In genomic region chr2L:5778157-5778556, dm6 we compare ENCODE assay signal across 2 fruit fly cellular contexts.
A peak's percentile ranks its signal among the peaks of the same experiment; 100 is the strongest.
TF ChIP-seq lines count a peak whose summit lies in the region.

No protein-coding gene starts in this region.

TF ChIP-seq in whole organism, embryonic, 481 proteins besides CTCF, POLR2A, EP300 and RAD21 (continued from another document and continues in another):
- TF ChIP-seq CG31441 (GFP tag; IDR thresholded peaks at IDR 0.05; lab: Robert Waterston, UW) (no peak), slbo (GFP tag; IDR thresholded peaks at IDR 0.05; lab: Robert Waterston, UW) (peak; percentile 50), lab (GFP tag; optimal IDR thresholded peaks at IDR 0.05; lab: Kevin White, UChicago) (peak; percentile 63), ab (GFP tag; optimal IDR thresholded peaks at IDR 0.05; lab: Kevin White, UChicago) (no peak), zfh1 (GFP tag; IDR thresholded peaks at IDR 0.05; lab: Robert Waterston, UW) (no peak), CG2199 (GFP tag; IDR thresholded peaks at IDR 0.05; lab: Robert Waterston, UW) (no peak), Med (GFP tag; lab: Kevin White, UChicago) (peak; percentile 78), CG12155 (GFP tag; optimal IDR thresholded peaks at IDR 0.05; lab: Kevin White, UChicago) (no peak), HmgD (GFP tag; optimal IDR thresholded peaks at IDR 0.05; lab: Kevin White, UChicago) (no peak), CG16813 (GFP tag; IDR thresholded peaks at IDR 0.05; lab: Robert Waterston, UW; ENCODE audit: partially characterized antibody) (peak; percentile 60), H2.0 (GFP tag; IDR thresholded peaks at IDR 0.05; lab: Robert Waterston, UW) (peak; percentile 17; the same call in 1 of the 2 replicates), sob (GFP tag; IDR thresholded peaks at IDR 0.05; lab: Robert Waterston, UW) (0 out of 2 replicates have a peak, but pooled peaks have one; percentile 20), CG9727 (GFP tag; optimal IDR thresholded peaks at IDR 0.05; lab: Kevin White, UChicago) (peak; percentile 23), CG7839 (tag; optimal IDR thresholded peaks at IDR 0.05; lab: Kevin White, UChicago) (peak; percentile 50), HLH54F (GFP tag; optimal IDR thresholded peaks at IDR 0.05; lab: Kevin White, UChicago) (peak; percentile 5), hb (GFP tag; IDR thresholded peaks at IDR 0.05; lab: Robert Waterston, UW; ENCODE audit: partially characterized antibody) (peak; percentile 69; the same call in 1 of the 3 replicates), CG9609 (GFP tag; optimal IDR thresholded peaks at IDR 0.05; lab: Kevin White, UChicago) (peak; percentile 6), dmrt99B (tag; optimal IDR thresholded peaks at IDR 0.05; lab: Kevin White, UChicago) (peak; percentile 50), CG12071 (GFP tag; optimal IDR thresholded peaks at IDR 0.05; lab: Kevin White, UChicago) (peak; percentile 20), chm (GFP tag; IDR thresholded peaks at IDR 0.05; lab: Robert Waterston, UW) (no peak), Atf6 (GFP tag; IDR thresholded peaks at IDR 0.05; lab: Robert Waterston, UW) (peak; percentile 37; the same call in 1 of the 2 replicates), CG7786 (GFP tag; optimal IDR thresholded peaks at IDR 0.05; lab: Kevin White, UChicago) (peak; percentile 5), ind (GFP tag; optimal IDR thresholded peaks at IDR 0.05; lab: Kevin White, UChicago) (peak; percentile 31), CrebB (tag; optimal IDR thresholded peaks at IDR 0.05; lab: Kevin White, UChicago) (no peak), CG17361 (GFP tag; IDR thresholded peaks at IDR 0.05; lab: Robert Waterston, UW) (0 out of 3 replicates have a peak, but pooled peaks have one; percentile 25), CG17385 (GFP tag; optimal IDR thresholded peaks at IDR 0.05; lab: Kevin White, UChicago) (peak; percentile 39), CG7745 (tag; optimal IDR thresholded peaks at IDR 0.05; lab: Kevin White, UChicago) (no peak), CG2678 (tag; optimal IDR thresholded peaks at IDR 0.05; lab: Kevin White, UChicago) (peak; percentile 50), Hr51 (GFP tag; optimal IDR thresholded peaks at IDR 0.05; lab: Kevin White, UChicago) (peak in 1 of 2 experiments; percentile 11), row (GFP tag; IDR thresholded peaks at IDR 0.05; lab: Robert Waterston, UW) (peak; percentile 63; the same call in 2 of the 3 replicates), pan (optimal IDR thresholded peaks at IDR 0.05; lab: Kevin White, UChicago) (no peak), pan (GFP tag; optimal IDR thresholded peaks at IDR 0.05 in 1 of 2, IDR thresholded peaks at IDR 0.05 in 1 of 2) (peak in 1 of 2 experiments; percentile 28), CG3281 (GFP tag; optimal IDR thresholded peaks at IDR 0.05; lab: Kevin White, UChicago) (peak; percentile 5), CG2120 (GFP tag; optimal IDR thresholded peaks at IDR 0.05; lab: Kevin White, UChicago) (peak; percentile 40), mld (GFP tag; IDR thresholded peaks at IDR 0.05; lab: Robert Waterston, UW; ENCODE audit: partially characterized antibody) (peak; percentile 49; the same call in 2 of the 3 replicates), zfh2 (GFP tag; optimal IDR thresholded peaks at IDR 0.05; lab: Kevin White, UChicago) (peak; percentile 17), CG14710 (tag; optimal IDR thresholded peaks at IDR 0.05; lab: Kevin White, UChicago) (no peak), bbx (GFP tag; IDR thresholded peaks at IDR 0.05; lab: Robert Waterston, UW; ENCODE audit: partially characterized antibody) (peak; percentile 19; the same call in 1 of the 2 replicates), slp2 (GFP tag; optimal IDR thresholded peaks at IDR 0.05; lab: Kevin White, UChicago) (no peak), Sox102F (GFP tag; optimal IDR thresholded peaks at IDR 0.05; lab: Kevin White, UChicago) (peak; percentile 22), grau (tag; optimal IDR thresholded peaks at IDR 0.05; lab: Kevin White, UChicago) (peak; percentile 40), Mad (GFP tag; optimal IDR thresholded peaks at IDR 0.05; lab: Kevin White, UChicago) (no peak), inv (GFP tag; IDR thresholded peaks at IDR 0.05; lab: Robert Waterston, UW; ENCODE audit: partially characterized antibody) (peak; percentile 33; the same call in 1 of the 2 replicates), sens (GFP tag; lab: Kevin White, UChicago) (peak; percentile 64), MBD-R2 (GFP tag; IDR thresholded peaks at IDR 0.05; lab: Robert Waterston, UW) (no peak), lilli (GFP tag; optimal IDR thresholded peaks at IDR 0.05; lab: Kevin White, UChicago) (peak; percentile 6), ranshi (GFP tag; IDR thresholded peaks at IDR 0.05; lab: Robert Waterston, UW) (no peak), CG1603 (tag; optimal IDR thresholded peaks at IDR 0.05; lab: Kevin White, UChicago) (peak; percentile 16), unpg (GFP tag; optimal IDR thresholded peaks at IDR 0.05; lab: Kevin White, UChicago) (peak; percentile 11), CG12769 (tag; optimal IDR thresholded peaks at IDR 0.05; lab: Kevin White, UChicago) (peak; percentile 48), CG2116 (GFP tag; optimal IDR thresholded peaks at IDR 0.05; lab: Kevin White, UChicago) (no peak), CG32532 (GFP tag; IDR thresholded peaks at IDR 0.05; lab: Robert Waterston, UW) (0 out of 2 replicates have a peak, but pooled peaks have one; percentile 32), Rfx (GFP tag; IDR thresholded peaks at IDR 0.05; lab: Robert Waterston, UW) (0 out of 2 replicates have a peak, but pooled peaks have one; percentile 32), PHDP (tag; optimal IDR thresholded peaks at IDR 0.05; lab: Kevin White, UChicago) (peak; percentile 19), salm (tag; optimal IDR thresholded peaks at IDR 0.05; lab: Kevin White, UChicago) (no peak), CG6791 (GFP tag; IDR thresholded peaks at IDR 0.05; lab: Robert Waterston, UW; ENCODE audit: partially characterized antibody) (peak; percentile 72), fu2 (GFP tag; optimal IDR thresholded peaks at IDR 0.05; lab: Kevin White, UChicago) (no peak), dati (GFP tag; IDR thresholded peaks at IDR 0.05; lab: Robert Waterston, UW) (no peak), dysf (GFP tag; IDR thresholded peaks at IDR 0.05; lab: Robert Waterston, UW) (peak; percentile 66), CG15514 (GFP tag; optimal IDR thresholded peaks at IDR 0.05; lab: Kevin White, UChicago) (peak; percentile 8), CG9437 (GFP tag; optimal IDR thresholded peaks at IDR 0.05; lab: Kevin White, UChicago) (no peak), Fer1 (GFP tag; optimal IDR thresholded peaks at IDR 0.05; lab: Kevin White, UChicago) (peak; percentile 34), CG4328 (GFP tag; optimal IDR thresholded peaks at IDR 0.05; lab: Kevin White, UChicago) (no peak)

TF ChIP-seq in whole organism, prepupa, 60 proteins besides CTCF, POLR2A, EP300 and RAD21 (continued from another document):
- TF ChIP-seq CG3919 (GFP tag; optimal IDR thresholded peaks at IDR 0.05; lab: Kevin White, UChicago) (peak; percentile 16), acj6 (GFP tag; optimal IDR thresholded peaks at IDR 0.05; lab: Kevin White, UChicago) (peak; percentile 20), lz (GFP tag; optimal IDR thresholded peaks at IDR 0.05; lab: Kevin White, UChicago) (peak; percentile 7), esn (GFP tag; optimal IDR thresholded peaks at IDR 0.05; lab: Kevin White, UChicago) (peak; percentile 32), CG6792 (GFP tag; optimal IDR thresholded peaks at IDR 0.05; lab: Kevin White, UChicago) (peak; percentile 21), Eip78C (GFP tag; lab: Kevin White, UChicago) (peak; percentile 60), CG8319 (GFP tag; optimal IDR thresholded peaks at IDR 0.05; lab: Kevin White, UChicago) (no peak), Sox14 (GFP tag; optimal IDR thresholded peaks at IDR 0.05; lab: Kevin White, UChicago) (peak; percentile 23), CG31627 (GFP tag; optimal IDR thresholded peaks at IDR 0.05; lab: Kevin White, UChicago) (peak; percentile 14), Hr39 (GFP tag; optimal IDR thresholded peaks at IDR 0.05; lab: Kevin White, UChicago) (peak; percentile 32), cyc (GFP tag; optimal IDR thresholded peaks at IDR 0.05; lab: Kevin White, UChicago) (peak; percentile 37), Met (GFP tag; optimal IDR thresholded peaks at IDR 0.05; lab: Kevin White, UChicago) (peak; percentile 8), salr (GFP tag; optimal IDR thresholded peaks at IDR 0.05; lab: Kevin White, UChicago) (peak in 1 of 2 experiments; percentile 21), Eip93F (GFP tag; optimal IDR thresholded peaks at IDR 0.05; lab: Kevin White, UChicago) (no peak), CG10669 (GFP tag; optimal IDR thresholded peaks at IDR 0.05; lab: Kevin White, UChicago) (peak; percentile 41), ss (GFP tag; optimal IDR thresholded peaks at IDR 0.05; lab: Kevin White, UChicago) (peak in 1 of 2 experiments; percentile 29), CG8119 (GFP tag; IDR thresholded peaks at IDR 0.05; lab: Robert Waterston, UW) (no peak), Sox15 (GFP tag; optimal IDR thresholded peaks at IDR 0.05; lab: Kevin White, UChicago) (no peak)
